Fruit fly (Drosophila melanogaster) whole organism, pupa: Measurements from ENCODE around the gene CG14400.

Experiments
- CG10348 ChIP-seq: fragments of 200-800 bp; sonication (Bioruptor generic); IDR thresholded peaks from 2 replicates; pipeline ENCODE4 v1.3.6; 2022; ENCODE audit warnings: missing biosample characterization, missing genetic modification characterization
- CG12605 ChIP-seq: fragments of 200-800 bp; sonication (Bioruptor generic); IDR thresholded peaks from 2 replicates; pipeline ENCODE4 v1.3.6; 2022; ENCODE audit warnings: missing biosample characterization, missing genetic modification characterization
- CG13204 ChIP-seq: fragments of 200-800 bp; sonication (Bioruptor generic); optimal IDR thresholded peaks from 2 replicates; lab custom pipeline; 2018; ENCODE audit warnings: missing biosample characterization, mild to moderate bottlenecking, missing genetic modification characterization, moderate library complexity
- CG14655 ChIP-seq: fragments of 200-800 bp; sonication (Bioruptor generic); optimal IDR thresholded peaks from 3 replicates; lab custom pipeline; 2017; ENCODE audit warnings: mild to moderate bottlenecking, missing biosample characterization, missing genetic modification reagents, missing genetic modification characterization
- CG34367 ChIP-seq: fragments of 200-800 bp; sonication (Bioruptor generic); optimal IDR thresholded peaks from 2 replicates; lab custom pipeline; 2018; ENCODE audit warnings: missing biosample characterization, mild to moderate bottlenecking, missing genetic modification characterization
- CG8159 ChIP-seq: fragments of 200-800 bp; sonication (Bioruptor generic); optimal IDR thresholded peaks from 3 replicates; lab custom pipeline; 2018; ENCODE audit warnings: missing biosample characterization, mild to moderate bottlenecking, missing genetic modification characterization, moderate library complexity
- CG8301 ChIP-seq: fragments of 200-800 bp; sonication (Bioruptor generic); optimal IDR thresholded peaks from 2 replicates; lab custom pipeline; 2018; ENCODE audit warnings: missing biosample characterization, mild to moderate bottlenecking, missing genetic modification characterization
- CG9948 ChIP-seq: fragments of 200-800 bp; sonication (Bioruptor generic); optimal IDR thresholded peaks from 2 replicates; lab custom pipeline; 2018; ENCODE audit warnings: missing biosample characterization, mild to moderate bottlenecking, missing genetic modification characterization, moderate library complexity
- Ets98B ChIP-seq: fragments of 200-800 bp; sonication (Bioruptor generic); IDR thresholded peaks from 2 replicates; pipeline ENCODE4 v1.3.6; 2022; ENCODE audit warnings: missing biosample characterization, missing genetic modification characterization
- Pif1B ChIP-seq: fragments of 200-800 bp; sonication (Bioruptor generic); optimal IDR thresholded peaks from 3 replicates; lab custom pipeline; 2016; ENCODE audit warnings: missing biosample characterization, missing genetic modification characterization
- fd96Ca ChIP-seq: fragments of 200-800 bp; sonication (Bioruptor generic); IDR thresholded peaks from 3 replicates; pipeline ENCODE4 v1.3.6; 2022; ENCODE audit warnings: missing biosample characterization, missing genetic modification characterization
- gl ChIP-seq: fragments of 200-800 bp; sonication (Bioruptor generic); optimal IDR thresholded peaks from 2 replicates; lab custom pipeline; 2018; ENCODE audit warnings: missing biosample characterization, mild to moderate bottlenecking, missing genetic modification characterization
- rn ChIP-seq: fragments of 200-800 bp; sonication (Bioruptor generic); IDR thresholded peaks from 2 replicates; pipeline ENCODE4 v1.3.6; 2022; ENCODE audit warnings: missing biosample characterization, missing genetic modification characterization

dm6 chr2L:20809229-20809628 lies 48.5 kb downstream of the CG14400 start:
- TF ChIP-seq Pif1B (GFP tag; lab: Kevin White, UChicago) (no peak), CG10348 (GFP tag; lab: Robert Waterston, UW) (no peak), CG12605 (GFP tag; lab: Robert Waterston, UW) (no peak), CG8301 (tag; lab: Kevin White, UChicago) (no peak), CG34367 (tag; lab: Kevin White, UChicago) (no peak), fd96Ca (GFP tag; lab: Robert Waterston, UW) (peak; percentile 60), CG8159 (tag; lab: Kevin White, UChicago) (peak; percentile 37), CG14655 (GFP tag; lab: Kevin White, UChicago) (peak; percentile 24), Ets98B (peak; percentile 69), rn (GFP tag; lab: Robert Waterston, UW) (no peak), CG9948 (tag; lab: Kevin White, UChicago) (no peak), gl (tag; lab: Kevin White, UChicago) (no peak), CG13204 (no peak)
